Worm (Caenorhabditis elegans) whole organism, L2 larva: ENCODE results near the gene mrps-2.

Experiments used
- F13H6.1 ChIP-seq: sonication (generic microtip); optimal IDR thresholded peaks from 2 replicates; lab custom pipeline; 2016; ENCODE audit warnings: missing genetic modification characterization, missing compliant biosample characterization
- Y55F3AM.14 ChIP-seq: fragments of 200-800 bp; sonication (Bioruptor generic); optimal IDR thresholded peaks from 2 replicates; lab custom pipeline; 2018; ENCODE audit warnings: mild to moderate bottlenecking, missing genetic modification characterization, missing compliant biosample characterization
- ZK546.5 ChIP-seq: sonication (generic microtip); optimal IDR thresholded peaks from 2 replicates; lab custom pipeline; 2017; ENCODE audit warnings: missing biosample characterization, missing genetic modification characterization
- alr-1 ChIP-seq: fragments of 150-350 bp; optimal IDR thresholded peaks from 2 replicates; lab custom pipeline; 2014; ENCODE audit warnings: missing biosample characterization, missing genetic modification characterization
- aly-2 ChIP-seq: fragments of 150-350 bp; optimal IDR thresholded peaks from 2 replicates; lab custom pipeline; 2014; ENCODE audit warnings: missing biosample characterization, missing genetic modification characterization
- ama-1 ChIP-seq: fragments of 150-350 bp; optimal IDR thresholded peaks from 2 replicates; lab custom pipeline; 2018; ENCODE audit warnings: inconsistent platforms
- blmp-1 ChIP-seq: sonication (generic microtip); optimal IDR thresholded peaks from 2 replicates; lab custom pipeline; 2017; ENCODE audit warnings: missing genetic modification characterization, mild to moderate bottlenecking, missing compliant biosample characterization, antibody characterized with exemption, moderate library complexity; ENCODE audit not compliant: insufficient read depth
- ceh-16 ChIP-seq: fragments of 150-350 bp; optimal IDR thresholded peaks from 2 replicates; lab custom pipeline; 2014; ENCODE audit warnings: missing biosample characterization, missing genetic modification characterization
- ceh-82 ChIP-seq: fragments of 150-350 bp; optimal IDR thresholded peaks from 2 replicates; lab custom pipeline; 2014; ENCODE audit warnings: missing biosample characterization, missing genetic modification characterization
- crh-2 ChIP-seq: sonication (generic microtip); optimal IDR thresholded peaks from 2 replicates; lab custom pipeline; 2017; ENCODE audit warnings: missing biosample characterization, missing genetic modification characterization
- dmd-4 ChIP-seq: sonication (generic microtip); optimal IDR thresholded peaks from 2 replicates; lab custom pipeline; 2017; ENCODE audit warnings: missing biosample characterization, missing genetic modification characterization
- egl-27 ChIP-seq: sonication (generic microtip); optimal IDR thresholded peaks from 3 replicates; lab custom pipeline; 2017; ENCODE audit warnings: missing biosample characterization, missing genetic modification reagents, missing genetic modification characterization
- elt-1 ChIP-seq: fragments of 150-350 bp; optimal IDR thresholded peaks from 2 replicates; lab custom pipeline; 2014; ENCODE audit warnings: missing biosample characterization, missing genetic modification characterization
- fos-1 ChIP-seq: fragments of 150-350 bp; optimal IDR thresholded peaks from 2 replicates; lab custom pipeline; 2014; ENCODE audit warnings: missing biosample characterization, missing genetic modification characterization
- gmeb-1 ChIP-seq: fragments of 150-350 bp; optimal IDR thresholded peaks from 2 replicates; lab custom pipeline; 2014; ENCODE audit warnings: missing biosample characterization, missing genetic modification characterization
- lin-11 ChIP-seq: fragments of 150-350 bp; sonication (generic microtip); optimal IDR thresholded peaks from 2 replicates; lab custom pipeline; 2014; ENCODE audit warnings: missing biosample characterization, missing genetic modification characterization, inconsistent platforms, mixed read lengths
- lsy-2 ChIP-seq, 2 experiments: fragments of 150-350 bp in 1 of 2; sonication (generic microtip) in 1 of 2; optimal IDR thresholded peaks; 2 replicates each; lab custom pipeline; 2014 to 2017; ENCODE audit warnings: missing biosample characterization in 2 of 2, missing genetic modification characterization in 2 of 2
- mab-5 ChIP-seq: fragments of 150-350 bp; optimal IDR thresholded peaks from 2 replicates; lab custom pipeline; 2014; ENCODE audit warnings: missing biosample characterization, missing genetic modification characterization
- mdl-1 ChIP-seq, 2 experiments: fragments of 150-350 bp in 1 of 2; sonication (generic microtip) in 1 of 2; optimal IDR thresholded peaks; 2 replicates each; lab custom pipeline; 2017; ENCODE audit warnings: missing biosample characterization in 2 of 2, missing genetic modification characterization in 2 of 2
- nhr-10 ChIP-seq: sonication (generic microtip); optimal IDR thresholded peaks from 2 replicates; lab custom pipeline; 2017; ENCODE audit warnings: missing biosample characterization, missing genetic modification characterization
- nhr-11 ChIP-seq: fragments of 150-350 bp; optimal IDR thresholded peaks from 2 replicates; lab custom pipeline; 2014; ENCODE audit warnings: missing biosample characterization, missing genetic modification characterization
- nhr-12 ChIP-seq: fragments of 150-350 bp; optimal IDR thresholded peaks from 2 replicates; lab custom pipeline; 2014; ENCODE audit warnings: missing biosample characterization, missing genetic modification characterization
- nhr-129 ChIP-seq: fragments of 150-350 bp; optimal IDR thresholded peaks from 2 replicates; lab custom pipeline; 2014; ENCODE audit warnings: missing biosample characterization, missing genetic modification characterization
- nhr-21 ChIP-seq: fragments of 150-350 bp; optimal IDR thresholded peaks from 2 replicates; lab custom pipeline; 2014; ENCODE audit warnings: missing biosample characterization, missing genetic modification characterization
- nhr-23 ChIP-seq: fragments of 150-350 bp; optimal IDR thresholded peaks from 2 replicates; lab custom pipeline; 2014; ENCODE audit warnings: missing biosample characterization, missing genetic modification reagents, missing genetic modification characterization
- nhr-25 ChIP-seq: fragments of 150-350 bp; sonication (generic microtip); optimal IDR thresholded peaks from 3 replicates; lab custom pipeline; 2014; ENCODE audit warnings: missing biosample characterization, missing genetic modification characterization
- nhr-6 ChIP-seq: fragments of 150-350 bp; optimal IDR thresholded peaks from 2 replicates; lab custom pipeline; 2014; ENCODE audit warnings: missing biosample characterization, missing genetic modification characterization
- nhr-77 ChIP-seq: fragments of 150-350 bp; optimal IDR thresholded peaks from 2 replicates; lab custom pipeline; 2014; ENCODE audit warnings: missing biosample characterization, missing genetic modification characterization
- peb-1 ChIP-seq: fragments of 150-350 bp; optimal IDR thresholded peaks from 2 replicates; lab custom pipeline; 2014; ENCODE audit warnings: missing biosample characterization, missing genetic modification characterization
- sma-3 ChIP-seq: sonication (generic microtip); optimal IDR thresholded peaks from 2 replicates; lab custom pipeline; 2016; ENCODE audit warnings: missing genetic modification reagents, missing genetic modification characterization, missing compliant biosample characterization
- sma-9 ChIP-seq, 2 experiments: fragments of 150-350 bp in 1 of 2; sonication (generic microtip) in 1 of 2; optimal IDR thresholded peaks; 2 replicates each; lab custom pipeline; 2014 to 2016; ENCODE audit warnings: missing genetic modification characterization in 2 of 2, mild to moderate bottlenecking in 1 of 2, missing biosample characterization in 1 of 2, missing compliant biosample characterization in 1 of 2, missing genetic modification reagents in 1 of 2, moderate library complexity in 1 of 2
- unc-39 ChIP-seq: fragments of 150-350 bp; optimal IDR thresholded peaks from 2 replicates; lab custom pipeline; 2014; ENCODE audit warnings: missing biosample characterization, missing genetic modification characterization
- unc-55 ChIP-seq: fragments of 150-350 bp; sonication (generic microtip); optimal IDR thresholded peaks from 3 replicates; lab custom pipeline; 2014; ENCODE audit warnings: missing biosample characterization, missing genetic modification reagents, missing genetic modification characterization
- unc-62 ChIP-seq: fragments of 150-350 bp; optimal IDR thresholded peaks from 2 replicates; lab custom pipeline; 2014; ENCODE audit warnings: missing biosample characterization, missing genetic modification reagents, missing genetic modification characterization
- zag-1 ChIP-seq: fragments of 150-350 bp; optimal IDR thresholded peaks from 2 replicates; lab custom pipeline; 2014; ENCODE audit warnings: missing biosample characterization, missing genetic modification characterization
- ztf-1 ChIP-seq: fragments of 200-800 bp; sonication (Bioruptor generic); conservative IDR thresholded peaks from 2 replicates; pipeline ENCODE4 v1.3.6; 2022; ENCODE audit warnings: missing genetic modification characterization, missing compliant biosample characterization
- ztf-11 ChIP-seq: sonication (generic microtip); optimal IDR thresholded peaks from 2 replicates; lab custom pipeline; 2017; ENCODE audit warnings: missing biosample characterization, missing genetic modification characterization
- ztf-4 ChIP-seq: fragments of 150-350 bp; optimal IDR thresholded peaks from 2 replicates; lab custom pipeline; 2014; ENCODE audit warnings: missing biosample characterization, missing genetic modification characterization

Gene mrps-2

DNA sequence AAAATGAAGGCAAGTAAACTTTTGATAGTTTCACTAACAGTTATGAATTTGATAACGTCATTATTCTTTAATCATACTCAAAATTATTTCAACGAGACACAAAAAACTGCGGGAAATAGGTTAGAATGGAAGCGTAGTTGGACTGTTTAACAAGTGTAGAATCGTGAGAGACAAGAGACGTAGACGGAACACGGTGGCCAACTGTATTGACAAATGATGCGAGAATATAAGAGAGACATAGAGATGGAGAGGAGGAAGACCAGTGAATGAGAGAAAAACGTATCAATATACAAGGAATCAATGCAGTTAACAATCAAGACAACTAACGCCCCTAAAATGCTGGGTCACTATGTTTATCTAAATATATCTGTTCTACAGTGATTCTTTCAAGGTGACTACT lies 19.9 kb upstream of the mrps-2 start (continued):
- TF ChIP-seq egl-27 (tag; lab: Kevin White, UChicago) (no peak), nhr-129 (peak; percentile 56), fos-1 (peak; percentile 65), Y55F3AM.14 (no peak), dmd-4 (tag; lab: Kevin White, UChicago) (no peak), unc-39 (no peak), nhr-10 (tag; lab: Kevin White, UChicago) (no peak), lsy-2 (tag; optimal IDR thresholded peaks at IDR 0.05; lab: Kevin White, UChicago) (peak in 1 of 2 experiments; percentile 20), elt-1 (no peak), zag-1 (tag; lab: Kevin White, UChicago) (no peak), nhr-23 (tag; lab: Kevin White, UChicago) (no peak), sma-9 (GFP tag; optimal IDR thresholded peaks at IDR 0.05; lab: Kevin White, UChicago) (peak; percentile 56), sma-9 (tag; optimal IDR thresholded peaks at IDR 0.05; lab: Kevin White, UChicago) (no peak), crh-2 (tag; lab: Kevin White, UChicago) (peak; percentile 50), peb-1 (tag; lab: Kevin White, UChicago) (no peak), sma-3 (GFP tag; lab: Kevin White, UChicago) (peak; percentile 66), ZK546.5 (tag; lab: Kevin White, UChicago) (no peak), nhr-21 (tag; lab: Kevin White, UChicago) (peak; percentile 14), nhr-6 (tag; lab: Kevin White, UChicago) (no peak), gmeb-1 (tag; lab: Kevin White, UChicago) (peak; percentile 48), blmp-1 (tag; lab: Kevin White, UChicago) (no peak), nhr-77 (no peak), mab-5 (tag; lab: Kevin White, UChicago) (no peak)

DNA sequence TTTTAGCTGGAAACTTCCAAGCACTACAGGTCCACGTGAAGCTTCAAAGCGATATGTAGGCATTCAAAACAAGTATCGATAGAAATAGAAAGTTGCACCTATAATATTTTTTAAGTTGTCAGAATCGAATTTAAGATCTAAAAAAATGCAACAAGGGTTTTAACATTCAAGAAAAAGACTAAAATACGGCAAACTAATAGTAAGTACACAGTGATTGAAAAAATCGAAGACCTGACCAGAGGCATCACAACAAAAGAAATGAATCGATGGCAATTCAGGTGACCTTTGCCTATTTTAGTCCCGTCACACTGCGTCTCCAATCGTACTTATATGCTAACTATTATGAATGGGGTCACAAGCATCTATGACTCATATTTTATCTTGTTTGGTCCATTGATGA lies 17.6 kb upstream of the mrps-2 start, which contains the start of gene T23B12.5:
TSS of gene T23B12.5 (minus strand) at position 101 of the 400 bp plus-strand sequence.
- TF ChIP-seq nhr-6 (tag; lab: Kevin White, UChicago) (no peak), lin-11 (tag; lab: Kevin White, UChicago) (no peak), ceh-82 (tag; lab: Kevin White, UChicago) (no peak), nhr-10 (tag; lab: Kevin White, UChicago) (no peak), blmp-1 (tag; lab: Kevin White, UChicago) (no peak), F13H6.1 (tag; lab: Kevin White, UChicago) (no peak), ZK546.5 (tag; lab: Kevin White, UChicago) (no peak), nhr-25 (no peak), ztf-1 (GFP tag; lab: Robert Waterston, UW) (no peak), unc-55 (GFP tag; lab: Kevin White, UChicago) (no peak), gmeb-1 (tag; lab: Kevin White, UChicago) (no peak)

DNA sequence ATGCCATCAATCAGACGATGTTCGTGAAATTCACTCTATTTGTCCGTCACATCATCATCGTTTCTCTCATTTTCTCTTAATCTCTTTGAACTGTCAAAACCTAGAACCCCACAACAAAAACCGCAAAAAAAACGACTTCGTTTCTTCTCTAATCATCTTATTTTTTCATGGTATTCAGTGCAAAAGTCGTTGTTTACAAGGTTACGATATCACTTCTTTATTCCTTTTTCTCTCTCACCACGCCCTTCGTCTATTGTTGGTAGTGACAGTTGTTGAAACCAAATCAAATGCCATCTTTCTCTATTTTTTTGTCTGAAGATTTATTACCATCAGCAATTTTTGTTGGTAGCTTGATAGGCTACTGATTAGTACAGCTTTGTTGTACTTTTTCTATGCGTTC lies 16.2 kb upstream of the mrps-2 start:
- TF ChIP-seq nhr-25 (peak; percentile 78), sma-9 (GFP tag; optimal IDR thresholded peaks at IDR 0.05; lab: Kevin White, UChicago) (peak; percentile 27), sma-9 (tag; optimal IDR thresholded peaks at IDR 0.05; lab: Kevin White, UChicago) (no peak), sma-3 (GFP tag; lab: Kevin White, UChicago) (peak; percentile 45), nhr-10 (tag; lab: Kevin White, UChicago) (no peak), unc-62 (GFP tag; lab: Kevin White, UChicago) (no peak), ama-1 (no peak), nhr-12 (tag; lab: Kevin White, UChicago) (no peak)

DNA sequence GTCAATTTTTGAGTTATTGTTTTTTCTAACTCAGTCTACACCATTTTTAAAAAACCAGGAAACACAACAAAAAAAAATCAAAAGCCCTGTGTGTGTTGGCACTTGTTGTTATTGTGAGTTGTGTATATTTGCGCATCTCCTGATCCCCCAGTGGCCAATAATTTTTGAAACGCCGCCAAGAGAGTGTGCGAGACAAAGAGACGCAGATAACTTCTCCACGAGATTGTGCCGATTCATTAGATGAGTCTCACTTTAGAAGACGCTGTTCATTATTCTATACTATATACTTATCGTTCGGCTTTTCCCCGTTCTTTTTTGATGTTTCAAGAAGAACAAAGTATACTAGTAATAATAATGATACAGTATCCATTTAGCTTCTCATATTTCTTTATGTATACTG lies 14.8 kb upstream of the mrps-2 start:
- TF ChIP-seq nhr-77, result no peak
- no peak for TF ChIP-seq ama-1
- TF ChIP-seq ztf-11 (tag; lab: Kevin White, UChicago), result no peak
- TF ChIP-seq mab-5 (tag; lab: Kevin White, UChicago), result peak; percentile 57
- TF ChIP-seq sma-3 (GFP tag; lab: Kevin White, UChicago), result no peak
- no peak for TF ChIP-seq ztf-4

DNA sequence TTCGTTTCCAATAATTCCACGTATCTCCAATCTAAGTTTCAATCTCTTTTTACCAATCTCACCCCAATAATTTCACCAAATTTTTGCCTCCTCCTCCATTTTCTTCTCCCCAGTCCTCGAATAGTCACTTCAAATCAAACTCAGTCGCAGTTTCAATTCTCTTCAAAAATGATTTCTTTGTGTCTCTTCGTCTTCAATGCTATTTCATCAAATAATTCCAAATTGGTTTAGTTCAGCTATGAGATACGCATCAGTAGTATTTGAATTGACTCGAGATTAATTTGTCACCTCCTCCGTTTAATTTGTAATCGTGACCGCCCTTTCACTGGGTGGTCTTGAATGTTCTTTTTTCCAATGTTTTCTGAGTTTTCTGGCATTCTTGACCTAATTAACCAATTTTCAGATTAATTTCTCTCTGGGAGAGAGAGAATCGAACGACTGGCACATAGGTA lies 10.5 kb upstream of the mrps-2 start, which contains the start of gene T23B12.11:
TSS of gene T23B12.11 (plus strand) at position 402 of the 452 bp plus-strand sequence.
- TF ChIP-seq blmp-1 (tag; lab: Kevin White, UChicago), result no peak
- no peak for TF ChIP-seq ztf-11 (tag; lab: Kevin White, UChicago)
- TF ChIP-seq ceh-82 (tag; lab: Kevin White, UChicago), result no peak
- TF ChIP-seq crh-2 (tag; lab: Kevin White, UChicago), result no peak
- no peak for TF ChIP-seq nhr-77
- no peak for TF ChIP-seq nhr-23 (tag; lab: Kevin White, UChicago)
- TF ChIP-seq nhr-129, result no peak
- no peak for TF ChIP-seq F13H6.1 (tag; lab: Kevin White, UChicago)
- no peak for TF ChIP-seq mdl-1 (tag; optimal IDR thresholded peaks at IDR 0.05; lab: Kevin White, UChicago)
- TF ChIP-seq peb-1 (tag; lab: Kevin White, UChicago), result no peak
- no peak for TF ChIP-seq mab-5 (tag; lab: Kevin White, UChicago)
- TF ChIP-seq nhr-10 (tag; lab: Kevin White, UChicago), result no peak
- no peak for TF ChIP-seq nhr-12 (tag; lab: Kevin White, UChicago)
- TF ChIP-seq alr-1 (tag; lab: Kevin White, UChicago), result no peak
- no peak for TF ChIP-seq ceh-16 (tag; lab: Kevin White, UChicago)
- no peak for TF ChIP-seq lsy-2 (tag; optimal IDR thresholded peaks at IDR 0.05; lab: Kevin White, UChicago)
- TF ChIP-seq nhr-11 (tag; lab: Kevin White, UChicago), result no peak
- no peak for TF ChIP-seq ztf-1 (GFP tag; lab: Robert Waterston, UW)
- TF ChIP-seq aly-2 (tag; lab: Kevin White, UChicago), result no peak
- no peak for TF ChIP-seq fos-1
